Worm (Caenorhabditis elegans) whole organism, mixed stage, embryonic: ENCODE data around the gene fbxa-164.

ENCODE experiments used
- M03D4.4 ChIP-seq: sonication (generic microtip); optimal IDR thresholded peaks from 2 replicates; lab custom pipeline; 2017; ENCODE audit warnings: mild to moderate bottlenecking, missing genetic modification characterization, missing compliant biosample characterization
- drap-1 ChIP-seq: fragments of 200-800 bp; sonication (Bioruptor generic); optimal IDR thresholded peaks from 3 replicates; lab custom pipeline; 2018; ENCODE audit warnings: mild to moderate bottlenecking, missing genetic modification characterization, missing compliant biosample characterization
- elt-3 ChIP-seq: fragments of 150-350 bp; optimal IDR thresholded peaks from 2 replicates; lab custom pipeline; 2014; ENCODE audit warnings: missing biosample characterization, missing genetic modification characterization
- snpc-4 ChIP-seq: fragments of 150-350 bp; optimal IDR thresholded peaks from 2 replicates; lab custom pipeline; 2014; ENCODE audit warnings: missing biosample characterization, missing genetic modification characterization
- ztf-11 ChIP-seq: fragments of 150-350 bp; optimal IDR thresholded peaks from 2 replicates; lab custom pipeline; 2014; ENCODE audit warnings: missing biosample characterization, missing genetic modification characterization

- TF ChIP-seq elt-3 = no peak
- TF ChIP-seq snpc-4 (tag; lab: Kevin White, UChicago) = no peak
- TF ChIP-seq ztf-11 (tag; lab: Kevin White, UChicago) = no peak
- TF ChIP-seq M03D4.4 (tag; lab: Kevin White, UChicago) = no peak
- TF ChIP-seq drap-1 (GFP tag; lab: Kevin White, UChicago) = no peak
Observed at ce11 chrII:1579886-1580285, 34.0 kb downstream of the fbxa-164 start, which contains the start of gene math-38.
